Worm (Caenorhabditis elegans): ENCODE measurements around the gene C45B2.1.

- no peak for TF ChIP-seq lin-11 (tag; optimal IDR thresholded peaks at IDR 0.05)
- no peak for TF ChIP-seq ets-4 (tag; optimal IDR thresholded peaks at IDR 0.05)
- TF ChIP-seq zip-5 (tag; optimal IDR thresholded peaks at IDR 0.05): no peak
- TF ChIP-seq eyg-1 (tag; optimal IDR thresholded peaks at IDR 0.05): no peak
- TF ChIP-seq F13H6.1 (tag; optimal IDR thresholded peaks at IDR 0.05): no peak
- no peak for TF ChIP-seq fkh-10 (GFP tag; optimal IDR thresholded peaks at IDR 0.05)
- no peak for TF ChIP-seq tbx-2 (tag; optimal IDR thresholded peaks at IDR 0.05)
- TF ChIP-seq fax-1 (tag; optimal IDR thresholded peaks at IDR 0.05): no peak
- TF ChIP-seq nhr-11 (tag; optimal IDR thresholded peaks at IDR 0.05): no peak
- TF ChIP-seq pqm-1 (tag; optimal IDR thresholded peaks at IDR 0.05): no peak
Measured at ce11 chrX:6059163-6059782, 26.7 kb upstream of the C45B2.1 start.

Measured in whole organism, late embryonic.